Fruit fly (Drosophila melanogaster): ENCODE results near the gene ppk.

The ppk gene

dm6 chr2L:14414291-14414893 is 33.4 kb upstream of the ppk start:
- TF ChIP-seq Hr4 (GFP tag; optimal IDR thresholded peaks at IDR 0.05) (no peak), dac (GFP tag; optimal IDR thresholded peaks at IDR 0.05) (no peak), eg (GFP tag; IDR thresholded peaks at IDR 0.05) (no peak), net (GFP tag; optimal IDR thresholded peaks at IDR 0.05) (no peak), CG16779 (tag; optimal IDR thresholded peaks at IDR 0.05) (no peak), CG32006 (GFP tag; optimal IDR thresholded peaks at IDR 0.05) (no peak), Eip75B (GFP tag; optimal IDR thresholded peaks at IDR 0.05) (no peak), CG31627 (GFP tag; optimal IDR thresholded peaks at IDR 0.05) (no peak), Hr38 (GFP tag; optimal IDR thresholded peaks at IDR 0.05) (no peak), Hr39 (GFP tag; optimal IDR thresholded peaks at IDR 0.05) (no peak), svp (GFP tag) (no peak), CG1621 (tag; optimal IDR thresholded peaks at IDR 0.05) (no peak), Met (GFP tag; optimal IDR thresholded peaks at IDR 0.05) (no peak), Eip93F (GFP tag; optimal IDR thresholded peaks at IDR 0.05) (no peak)

DNA sequence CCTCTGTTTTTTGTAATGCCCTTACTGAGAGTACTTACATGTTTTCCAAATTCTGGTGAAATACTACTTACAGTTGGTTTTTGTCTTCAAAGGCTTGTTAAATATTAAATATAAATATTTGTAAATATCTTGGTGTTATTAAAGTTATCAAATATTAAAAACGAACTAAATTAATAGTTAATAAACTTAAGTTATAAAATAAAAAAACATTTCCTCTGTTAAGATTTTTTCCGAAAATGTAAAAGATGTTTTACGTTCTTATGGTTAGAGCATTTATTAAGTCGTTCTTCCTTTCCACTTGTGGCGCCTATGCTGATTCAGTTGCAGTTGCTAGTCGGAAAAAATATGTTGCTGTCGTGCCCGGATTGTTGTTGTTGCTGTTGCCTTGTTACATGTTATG is 32.4 kb upstream of the ppk start:
- TF ChIP-seq Eip75B (GFP tag; optimal IDR thresholded peaks at IDR 0.05) = no peak
- TF ChIP-seq CG32006 (GFP tag; optimal IDR thresholded peaks at IDR 0.05) = peak; percentile 66
- TF ChIP-seq Sox14 (GFP tag; optimal IDR thresholded peaks at IDR 0.05) = no peak
- no peak for TF ChIP-seq CG6792 (GFP tag; optimal IDR thresholded peaks at IDR 0.05)
- no peak for TF ChIP-seq CG16779 (tag; optimal IDR thresholded peaks at IDR 0.05)
- TF ChIP-seq lz (GFP tag; optimal IDR thresholded peaks at IDR 0.05) = no peak
- TF ChIP-seq dsx (GFP tag; optimal IDR thresholded peaks at IDR 0.05; ENCODE audit: poor library complexity, severe bottlenecking) = peak; percentile 42
- peak; percentile 48; the same call in 1 of the 3 replicates for TF ChIP-seq CG8119 (GFP tag; IDR thresholded peaks at IDR 0.05)
- peak; percentile 52; the same call in 1 of the 2 replicates for TF ChIP-seq CG15336 (GFP tag; IDR thresholded peaks at IDR 0.05)
- TF ChIP-seq CG3032 (tag; optimal IDR thresholded peaks at IDR 0.05) = peak; percentile 47
- TF ChIP-seq Met (GFP tag; optimal IDR thresholded peaks at IDR 0.05) = no peak
- TF ChIP-seq pdm3 (GFP tag; optimal IDR thresholded peaks at IDR 0.05) = no peak
- TF ChIP-seq CG10669 (GFP tag; optimal IDR thresholded peaks at IDR 0.05) = peak; percentile 3
- TF ChIP-seq CG6276 (GFP tag; optimal IDR thresholded peaks at IDR 0.05) = peak; percentile 34
- TF ChIP-seq achi (GFP tag; optimal IDR thresholded peaks at IDR 0.05) = peak; percentile 41
- no peak for TF ChIP-seq CG6854 (GFP tag; optimal IDR thresholded peaks at IDR 0.05)
- TF ChIP-seq CG6808 (GFP tag; optimal IDR thresholded peaks at IDR 0.05) = no peak
- peak; percentile 67 for TF ChIP-seq Ets96B (tag; optimal IDR thresholded peaks at IDR 0.05)
- peak; percentile 33 for TF ChIP-seq acj6 (GFP tag; optimal IDR thresholded peaks at IDR 0.05)
- TF ChIP-seq spab (GFP tag; optimal IDR thresholded peaks at IDR 0.05) = peak; percentile 10
- TF ChIP-seq CG31627 (GFP tag; optimal IDR thresholded peaks at IDR 0.05) = no peak
- TF ChIP-seq Gug (GFP tag; IDR thresholded peaks at IDR 0.05) = no peak
- peak; percentile 45 for TF ChIP-seq CG10631 (GFP tag; optimal IDR thresholded peaks at IDR 0.05)
- TF ChIP-seq Sox102F (GFP tag; optimal IDR thresholded peaks at IDR 0.05) = no peak
- no peak for TF ChIP-seq Smox (GFP tag; optimal IDR thresholded peaks at IDR 0.05)
- TF ChIP-seq vri (GFP tag; optimal IDR thresholded peaks at IDR 0.05) = no peak
- TF ChIP-seq Lpt (GFP tag; optimal IDR thresholded peaks at IDR 0.05) = peak; percentile 27
- TF ChIP-seq fkh (GFP tag; optimal IDR thresholded peaks at IDR 0.05) = no peak
- TF ChIP-seq OdsH (GFP tag; optimal IDR thresholded peaks at IDR 0.05) = peak; percentile 12
- no peak for TF ChIP-seq Hr4 (GFP tag; optimal IDR thresholded peaks at IDR 0.05)
- peak; percentile 20 for TF ChIP-seq CG3919 (GFP tag; optimal IDR thresholded peaks at IDR 0.05)
- TF ChIP-seq CG4318 (GFP tag; optimal IDR thresholded peaks at IDR 0.05) = peak; percentile 45
- TF ChIP-seq salr (GFP tag; optimal IDR thresholded peaks at IDR 0.05) = peak in 1 of 2 experiments; percentile 48
- peak; percentile 19 to 39 for TF ChIP-seq ss (GFP tag; optimal IDR thresholded peaks at IDR 0.05)
- peak; percentile 1 for TF ChIP-seq CG11762 (GFP tag; optimal IDR thresholded peaks at IDR 0.05; ENCODE audit: insufficient read depth)
